Fruit fly (Drosophila melanogaster) whole organism, embryonic: Measurements from ENCODE around the gene Oatp33Eb.

ENCODE experiments used
- Aef1 ChIP-seq: fragments of 200-800 bp; sonication (Bioruptor generic); IDR thresholded peaks from 3 replicates; pipeline ENCODE4 v1.3.6; 2022; ENCODE audit warnings: missing biosample characterization, missing genetic modification characterization
- Awh ChIP-seq: fragments of 200-800 bp; sonication (Bioruptor generic); IDR thresholded peaks from 2 replicates; pipeline ENCODE4, ENCODE4 v1.3.6; 2022; ENCODE audit warnings: missing biosample characterization, missing genetic modification characterization
- CG17912 ChIP-seq: fragments of 200-800 bp; sonication (Bioruptor generic); optimal IDR thresholded peaks from 2 replicates; lab custom pipeline; 2018; ENCODE audit warnings: missing biosample characterization, mild to moderate bottlenecking, missing genetic modification characterization
- CG8478 ChIP-seq: fragments of >200 bp; optimal IDR thresholded peaks from 2 replicates; lab custom pipeline; 2018
- Dp ChIP-seq: fragments of 200-800 bp; sonication (Bioruptor generic); optimal IDR thresholded peaks from 2 replicates; lab custom pipeline; 2018; ENCODE audit warnings: missing biosample characterization, mild to moderate bottlenecking, missing genetic modification characterization, moderate library complexity
- Myb ChIP-seq: fragments of 200-800 bp; sonication (Bioruptor generic); optimal IDR thresholded peaks from 2 replicates; lab custom pipeline; 2016; ENCODE audit warnings: missing biosample characterization, missing genetic modification characterization
- Taf1 ChIP-seq: fragments of 200-800 bp; sonication (Bioruptor generic); IDR thresholded peaks from 2 replicates; pipeline ENCODE4 v1.3.6; 2022; ENCODE audit warnings: missing biosample characterization, missing genetic modification characterization
- ac ChIP-seq: fragments of 200-800 bp; sonication (Bioruptor generic); optimal IDR thresholded peaks from 3 replicates; lab custom pipeline; 2017; ENCODE audit warnings: missing biosample characterization, mild to moderate bottlenecking, missing genetic modification characterization
- cg ChIP-seq: fragments of 200-800 bp; sonication (Bioruptor generic); optimal IDR thresholded peaks from 3 replicates; lab custom pipeline; 2019; ENCODE audit warnings: missing biosample characterization, mild to moderate bottlenecking, missing genetic modification characterization, moderate library complexity
- fru ChIP-seq: fragments of >200 bp; optimal IDR thresholded peaks from 2 replicates; lab custom pipeline; 2017
- gro ChIP-seq: fragments of 200-800 bp; sonication (Bioruptor generic); optimal IDR thresholded peaks from 2 replicates; lab custom pipeline; 2016; ENCODE audit warnings: missing biosample characterization, missing genetic modification characterization
- her ChIP-seq: fragments of 200-800 bp; sonication (Bioruptor generic); optimal IDR thresholded peaks from 2 replicates; lab custom pipeline; 2016; ENCODE audit warnings: missing biosample characterization, missing genetic modification characterization
- luna ChIP-seq: fragments of 200-800 bp; sonication (Bioruptor generic); optimal IDR thresholded peaks from 2 replicates; lab custom pipeline; 2016; ENCODE audit warnings: missing biosample characterization, missing genetic modification characterization

DNA sequence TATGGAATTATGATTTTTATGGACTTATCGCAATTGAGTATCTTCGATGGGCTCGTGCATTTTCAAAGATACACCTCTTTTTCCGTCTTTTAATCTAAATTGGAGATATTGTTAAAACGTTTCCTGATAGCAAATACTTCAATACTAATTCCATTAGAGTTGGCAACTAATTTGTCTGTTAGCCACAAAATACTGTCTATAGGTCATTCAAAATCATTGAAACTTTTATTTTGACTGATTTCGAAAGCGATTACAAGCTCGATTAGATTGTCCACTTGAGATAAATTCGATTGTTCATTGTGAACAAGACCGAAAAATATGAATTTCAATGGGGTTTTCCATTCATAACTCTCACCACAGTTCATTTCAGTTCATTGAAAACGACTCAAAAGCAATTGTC is 27.8 kb downstream of the Oatp33Eb start:
- TF ChIP-seq Awh (GFP tag; lab: Robert Waterston, UW) (no peak), ac (no peak), Dp (GFP tag; lab: Kevin White, UChicago) (no peak), her (GFP tag; lab: Kevin White, UChicago) (no peak), Taf1 (GFP tag; lab: Robert Waterston, UW) (no peak), CG17912 (GFP tag; lab: Kevin White, UChicago) (no peak), CG8478 (no peak), Myb (GFP tag; lab: Kevin White, UChicago) (no peak), gro (GFP tag; lab: Kevin White, UChicago) (no peak), cg (GFP tag; lab: Kevin White, UChicago) (no peak), luna (no peak), fru (lab: Kevin White, UChicago) (no peak), Aef1 (GFP tag; lab: Robert Waterston, UW) (no peak)
